Worm (Caenorhabditis elegans): ENCODE results near the gene oac-24.
A peak's percentile ranks its signal among the peaks of the same experiment; 100 is the strongest.

Gene oac-24

DNA sequence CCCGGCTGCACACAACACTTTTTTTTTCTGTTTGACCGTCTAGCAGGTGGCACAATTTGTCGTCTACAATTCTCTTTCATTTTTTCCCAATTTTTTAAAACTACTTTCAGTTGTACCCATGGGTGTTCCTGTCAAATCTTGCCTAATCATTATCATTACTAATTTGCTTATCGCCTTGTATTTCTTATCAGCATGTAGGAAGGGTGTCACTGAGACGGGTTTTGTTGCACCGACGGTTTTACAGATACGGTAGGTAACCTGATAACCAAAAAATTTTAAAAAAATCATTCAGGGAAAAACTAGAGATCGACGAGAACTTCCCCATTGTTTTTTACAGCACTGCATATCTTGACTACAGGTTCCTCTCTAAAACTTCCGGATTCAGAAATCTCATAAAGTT is 27.2 kb downstream of the oac-24 start, which contains the start of gene F39G3.2:
TSS of gene F39G3.2 (plus strand) at position 105 of the 400 bp plus-strand sequence.
- TF ChIP-seq ceh-82 (tag; optimal IDR thresholded peaks at IDR 0.05) (no peak), lin-35 (GFP tag; optimal IDR thresholded peaks at IDR 0.05) (no peak), pag-3 (tag; optimal IDR thresholded peaks at IDR 0.05; ENCODE audit: borderline replicate concordance, insufficient read depth) (no peak), efl-3 (GFP tag; optimal IDR thresholded peaks at IDR 0.05) (no peak), elt-2 (tag; optimal IDR thresholded peaks at IDR 0.05) (peak; percentile 62), pqm-1 (tag; optimal IDR thresholded peaks at IDR 0.05) (no peak), jun-1 (tag; optimal IDR thresholded peaks at IDR 0.05) (peak; percentile 18), nhr-71 (tag; optimal IDR thresholded peaks at IDR 0.05) (no peak), mdl-1 (tag; optimal IDR thresholded peaks at IDR 0.05) (no peak), mab-9 (GFP tag; IDR thresholded peaks at IDR 0.05) (no peak), alr-1 (tag; optimal IDR thresholded peaks at IDR 0.05; ENCODE audit: borderline replicate concordance) (no peak), rnt-1 (tag; optimal IDR thresholded peaks at IDR 0.05) (no peak), grh-1 (GFP tag; IDR thresholded peaks at IDR 0.05) (no peak), nhr-12 (tag; optimal IDR thresholded peaks at IDR 0.05) (no peak)

DNA sequence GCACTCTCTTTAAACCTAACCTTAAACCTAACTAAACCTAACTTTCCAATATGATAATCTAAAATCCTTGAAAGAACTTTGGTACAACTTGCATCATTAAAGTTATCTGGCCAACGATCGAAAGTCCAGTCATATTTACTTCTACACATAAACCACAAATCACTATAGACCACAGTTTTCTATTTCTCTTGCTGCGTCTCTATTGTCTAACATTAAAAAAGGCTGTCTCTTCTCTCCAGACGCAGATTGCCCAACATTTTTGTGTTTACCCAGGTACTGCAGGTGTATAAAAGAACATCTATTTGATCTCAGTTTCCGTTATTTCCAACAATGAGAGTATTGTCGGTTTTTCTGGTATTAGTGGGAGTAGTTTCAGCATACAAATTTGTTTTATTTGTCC is 31.6 kb downstream of the oac-24 start, which contains the start of gene ugt-61:
TSS of gene ugt-61 (plus strand) at position 233 of the 400 bp plus-strand sequence.
- no peak for TF ChIP-seq ceh-88 (GFP tag; IDR thresholded peaks at IDR 0.05)
- TF ChIP-seq lin-35 (GFP tag; optimal IDR thresholded peaks at IDR 0.05) = peak in 1 of 2 experiments; percentile 15
- no peak for TF ChIP-seq ceh-8 (GFP tag; optimal IDR thresholded peaks at IDR 0.05)
- TF ChIP-seq sox-4 (tag; optimal IDR thresholded peaks at IDR 0.05) = no peak
- TF ChIP-seq blmp-1 (tag; optimal IDR thresholded peaks at IDR 0.05) = peak; percentile 33
- peak; percentile 73 for TF ChIP-seq lin-14 (GFP tag; optimal IDR thresholded peaks at IDR 0.05)
- TF ChIP-seq nhr-77 (tag; optimal IDR thresholded peaks at IDR 0.05) = peak; percentile 29
- TF ChIP-seq nhr-85 (tag) = peak; percentile 81
- TF ChIP-seq snu-23 (GFP tag; optimal IDR thresholded peaks at IDR 0.05) = peak; percentile 41
- TF ChIP-seq elt-3 (tag; optimal IDR thresholded peaks at IDR 0.05) = peak in 1 of 6 experiments; percentile 9
- TF ChIP-seq dpl-1 (GFP tag; optimal IDR thresholded peaks at IDR 0.05) = peak in 1 of 3 experiments; percentile 2
- no peak for TF ChIP-seq grh-1 (GFP tag; IDR thresholded peaks at IDR 0.05)
- peak; percentile 21 for TF ChIP-seq nhr-90 (tag; optimal IDR thresholded peaks at IDR 0.05; ENCODE audit: poor library complexity)
- peak in 1 of 2 experiments; percentile 10 for TF ChIP-seq efl-1 (optimal IDR thresholded peaks at IDR 0.05)
- TF ChIP-seq efl-1 (GFP tag; optimal IDR thresholded peaks at IDR 0.05 in 1 of 2) = peak in 1 of 2 experiments; percentile 93
- TF ChIP-seq rnt-1 (tag; optimal IDR thresholded peaks at IDR 0.05) = peak; percentile 22
- TF ChIP-seq C34B4.2 (tag; optimal IDR thresholded peaks at IDR 0.05) = no peak
- no peak for TF ChIP-seq efl-3 (GFP tag; optimal IDR thresholded peaks at IDR 0.05)
- peak; percentile 13 for TF ChIP-seq mep-1 (tag; optimal IDR thresholded peaks at IDR 0.05)
- TF ChIP-seq nhr-20 (tag; optimal IDR thresholded peaks at IDR 0.05) = peak; percentile 61

DNA sequence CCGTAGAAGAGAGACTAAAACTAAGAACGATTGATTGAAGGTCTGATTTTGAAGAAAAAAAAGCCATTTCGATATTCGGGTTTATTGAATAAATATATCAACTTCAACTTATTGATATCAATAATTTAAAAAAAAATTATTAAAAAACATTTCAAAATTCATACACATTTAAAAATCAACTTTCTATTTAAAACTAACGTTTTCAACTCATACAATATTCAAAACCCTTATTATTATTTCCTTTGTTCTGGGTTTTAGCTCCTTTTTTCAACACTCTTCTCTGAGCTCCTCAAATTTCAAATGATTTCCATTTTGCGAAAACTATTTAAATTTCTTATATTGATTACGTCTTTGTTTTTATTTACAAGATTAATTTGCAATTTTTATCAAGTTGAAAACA is 34.7 kb downstream of the oac-24 start, which contains the start of gene C18G1.7:
TSS of gene C18G1.7 (plus strand) at position 301 of the 400 bp plus-strand sequence.
- TF ChIP-seq ets-5 (GFP tag; IDR thresholded peaks at IDR 0.05) (no peak), egl-13 (tag; optimal IDR thresholded peaks at IDR 0.05) (no peak), tlp-1 (tag; optimal IDR thresholded peaks at IDR 0.05) (no peak), mef-2 (tag; optimal IDR thresholded peaks at IDR 0.05) (no peak), ama-1 (optimal IDR thresholded peaks at IDR 0.05) (no peak), unc-98 (GFP tag; IDR thresholded peaks at IDR 0.05) (no peak), mep-1 (tag; optimal IDR thresholded peaks at IDR 0.05) (no peak), zag-1 (tag; optimal IDR thresholded peaks at IDR 0.05) (no peak), snpc-4 (tag; optimal IDR thresholded peaks at IDR 0.05) (no peak)

All from whole organism, L1 larva.